Worm (Caenorhabditis elegans) whole organism, L2 larva: ENCODE data around the gene F59B2.3.

ENCODE experiments used
- R02D3.7 ChIP-seq: fragments of 150-350 bp; optimal IDR thresholded peaks from 2 replicates; lab custom pipeline; 2014; ENCODE audit warnings: missing biosample characterization, missing genetic modification characterization
- alr-1 ChIP-seq: fragments of 150-350 bp; optimal IDR thresholded peaks from 2 replicates; lab custom pipeline; 2014; ENCODE audit warnings: missing biosample characterization, missing genetic modification characterization
- aly-2 ChIP-seq: fragments of 150-350 bp; optimal IDR thresholded peaks from 2 replicates; lab custom pipeline; 2014; ENCODE audit warnings: missing biosample characterization, missing genetic modification characterization
- blmp-1 ChIP-seq: sonication (generic microtip); optimal IDR thresholded peaks from 2 replicates; lab custom pipeline; 2017; ENCODE audit warnings: missing genetic modification characterization, mild to moderate bottlenecking, missing compliant biosample characterization, antibody characterized with exemption, moderate library complexity; ENCODE audit not compliant: insufficient read depth
- lin-13 ChIP-seq: fragments of 150-350 bp; optimal IDR thresholded peaks from 2 replicates; lab custom pipeline; 2014; ENCODE audit warnings: missing biosample characterization, missing genetic modification reagents, missing genetic modification characterization
- mab-5 ChIP-seq: fragments of 150-350 bp; optimal IDR thresholded peaks from 2 replicates; lab custom pipeline; 2014; ENCODE audit warnings: missing biosample characterization, missing genetic modification characterization
- mdl-1 ChIP-seq, 2 experiments: fragments of 150-350 bp in 1 of 2; sonication (generic microtip) in 1 of 2; optimal IDR thresholded peaks; 2 replicates each; lab custom pipeline; 2017; ENCODE audit warnings: missing biosample characterization in 2 of 2, missing genetic modification characterization in 2 of 2
- nhr-237 ChIP-seq: fragments of 150-350 bp; optimal IDR thresholded peaks from 2 replicates; lab custom pipeline; 2014; ENCODE audit warnings: missing biosample characterization, missing genetic modification characterization
- peb-1 ChIP-seq: fragments of 150-350 bp; optimal IDR thresholded peaks from 2 replicates; lab custom pipeline; 2014; ENCODE audit warnings: missing biosample characterization, missing genetic modification characterization
- sma-3 ChIP-seq: sonication (generic microtip); optimal IDR thresholded peaks from 2 replicates; lab custom pipeline; 2016; ENCODE audit warnings: missing genetic modification reagents, missing genetic modification characterization, missing compliant biosample characterization
- unc-55 ChIP-seq: fragments of 150-350 bp; sonication (generic microtip); optimal IDR thresholded peaks from 3 replicates; lab custom pipeline; 2014; ENCODE audit warnings: missing biosample characterization, missing genetic modification reagents, missing genetic modification characterization
- unc-62 ChIP-seq: fragments of 150-350 bp; optimal IDR thresholded peaks from 2 replicates; lab custom pipeline; 2014; ENCODE audit warnings: missing biosample characterization, missing genetic modification reagents, missing genetic modification characterization

DNA sequence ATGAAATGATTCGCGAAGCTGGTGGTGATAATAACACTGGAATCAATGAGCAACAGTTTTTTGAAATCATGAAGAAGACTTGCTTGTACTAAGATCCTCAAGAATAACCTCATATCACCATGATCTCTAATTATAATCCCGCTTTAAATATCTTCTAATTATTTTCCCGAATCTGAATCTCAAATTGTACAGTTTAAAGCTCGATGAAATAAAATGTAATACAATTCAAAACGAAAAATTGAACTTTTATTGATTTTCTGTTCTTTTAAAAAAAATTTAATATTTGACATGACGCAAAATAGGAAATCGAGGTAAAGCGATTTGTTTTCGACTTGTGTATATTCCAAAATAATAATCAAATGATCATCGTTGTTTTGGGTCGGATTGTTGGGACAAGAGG lies 24.7 kb downstream of the F59B2.3 start:
- no peak for TF ChIP-seq nhr-237 (tag; lab: Kevin White, UChicago)
- TF ChIP-seq unc-62, result no peak
- TF ChIP-seq blmp-1 (tag; lab: Kevin White, UChicago), result peak; percentile 28
- TF ChIP-seq mdl-1 (tag; optimal IDR thresholded peaks at IDR 0.05; lab: Kevin White, UChicago), result no peak
- no peak for TF ChIP-seq peb-1 (tag; lab: Kevin White, UChicago)
- TF ChIP-seq aly-2, result no peak
- TF ChIP-seq sma-3 (GFP tag; lab: Kevin White, UChicago), result no peak
- no peak for TF ChIP-seq alr-1 (tag; lab: Kevin White, UChicago)
- no peak for TF ChIP-seq R02D3.7 (tag; lab: Kevin White, UChicago)
- no peak for TF ChIP-seq unc-55 (GFP tag; lab: Kevin White, UChicago)
- TF ChIP-seq lin-13 (GFP tag; lab: Kevin White, UChicago), result no peak
- TF ChIP-seq mab-5 (tag; lab: Kevin White, UChicago), result no peak
